Worm (Caenorhabditis elegans): ENCODE data around the gene tbc-18.

tbc-18 gene

ce11 chrX:8368210-8368609 is 10.1 kb upstream of the tbc-18 start:
- TF ChIP-seq hlh-6 (tag; optimal IDR thresholded peaks at IDR 0.05): no peak
- no peak for TF ChIP-seq eyg-1 (tag; optimal IDR thresholded peaks at IDR 0.05)
- no peak for TF ChIP-seq syd-9 (tag; optimal IDR thresholded peaks at IDR 0.05)
- TF ChIP-seq Y22D7AL.16 (tag; optimal IDR thresholded peaks at IDR 0.05): no peak
- TF ChIP-seq ets-4 (tag; optimal IDR thresholded peaks at IDR 0.05): no peak
- TF ChIP-seq nfya-1 (tag; optimal IDR thresholded peaks at IDR 0.05): peak; percentile 70
- TF ChIP-seq pag-3 (tag; optimal IDR thresholded peaks at IDR 0.05; ENCODE audit: borderline replicate concordance): no peak
- no peak for TF ChIP-seq pha-2 (tag; optimal IDR thresholded peaks at IDR 0.05)
- TF ChIP-seq pqm-1 (tag; optimal IDR thresholded peaks at IDR 0.05): no peak
- no peak for TF ChIP-seq tbx-7 (tag; optimal IDR thresholded peaks at IDR 0.05)
- no peak for TF ChIP-seq ceh-30 (tag; optimal IDR thresholded peaks at IDR 0.05)
- no peak for TF ChIP-seq dve-1 (tag; optimal IDR thresholded peaks at IDR 0.05)
- TF ChIP-seq F13H6.1 (tag; optimal IDR thresholded peaks at IDR 0.05): no peak
- TF ChIP-seq ceh-18 (tag; optimal IDR thresholded peaks at IDR 0.05): peak; percentile 3
- TF ChIP-seq pros-1 (tag; optimal IDR thresholded peaks at IDR 0.05): no peak
- no peak for TF ChIP-seq npax-4 (tag; optimal IDR thresholded peaks at IDR 0.05)
- TF ChIP-seq elt-2 (tag; optimal IDR thresholded peaks at IDR 0.05): peak; percentile 70
- no peak for TF ChIP-seq hlh-13 (GFP tag; optimal IDR thresholded peaks at IDR 0.05)
- TF ChIP-seq lim-6 (tag; optimal IDR thresholded peaks at IDR 0.05): no peak
- TF ChIP-seq ceh-2 (tag; optimal IDR thresholded peaks at IDR 0.05): peak; percentile 13
- TF ChIP-seq ttx-3 (tag; optimal IDR thresholded peaks at IDR 0.05): peak; percentile 7
- TF ChIP-seq dmd-4 (tag; optimal IDR thresholded peaks at IDR 0.05; ENCODE audit: borderline replicate concordance): no peak
- TF ChIP-seq unc-86 (tag; optimal IDR thresholded peaks at IDR 0.05): no peak
- TF ChIP-seq rnt-1 (tag; optimal IDR thresholded peaks at IDR 0.05): no peak
- TF ChIP-seq ceh-6 (GFP tag; optimal IDR thresholded peaks at IDR 0.05): no peak
- no peak for TF ChIP-seq che-1 (tag; optimal IDR thresholded peaks at IDR 0.05)
- no peak for TF ChIP-seq ceh-22 (tag; optimal IDR thresholded peaks at IDR 0.05)
- peak; percentile 1 for TF ChIP-seq ztf-16 (tag; optimal IDR thresholded peaks at IDR 0.05)
- TF ChIP-seq hlh-8 (tag; optimal IDR thresholded peaks at IDR 0.05): no peak
- no peak for TF ChIP-seq fkh-10 (GFP tag; optimal IDR thresholded peaks at IDR 0.05)
- no peak for TF ChIP-seq ahr-1 (tag; optimal IDR thresholded peaks at IDR 0.05)
- no peak for TF ChIP-seq unc-55 (GFP tag; optimal IDR thresholded peaks at IDR 0.05)
- TF ChIP-seq mec-3 (tag; optimal IDR thresholded peaks at IDR 0.05; ENCODE audit: borderline replicate concordance): no peak
- TF ChIP-seq sdc-2 (tag; optimal IDR thresholded peaks at IDR 0.05): peak; percentile 57
- TF ChIP-seq gmeb-2 (tag; optimal IDR thresholded peaks at IDR 0.05): no peak
- TF ChIP-seq unc-42 (tag; optimal IDR thresholded peaks at IDR 0.05): peak; percentile 18
- peak; percentile 21 for TF ChIP-seq ceh-34 (tag; optimal IDR thresholded peaks at IDR 0.05)
- TF ChIP-seq sox-2 (GFP tag; IDR thresholded peaks at IDR 0.05): no peak
- peak; percentile 58 for TF ChIP-seq ceh-31 (tag; optimal IDR thresholded peaks at IDR 0.05)
- peak; percentile 59 for TF ChIP-seq ref-2 (tag; optimal IDR thresholded peaks at IDR 0.05)
- no peak; the same call in 1 of the 2 replicates for TF ChIP-seq unc-3 (GFP tag; conservative IDR thresholded peaks at IDR 0.05)
- no peak for TF ChIP-seq unc-3 (tag; optimal IDR thresholded peaks at IDR 0.05)
- TF ChIP-seq K02D7.2 (tag; optimal IDR thresholded peaks at IDR 0.05): no peak
- no peak for TF ChIP-seq ceh-45 (GFP tag; IDR thresholded peaks at IDR 0.05)
- TF ChIP-seq C08G9.2 (tag; optimal IDR thresholded peaks at IDR 0.05): no peak
- TF ChIP-seq fkh-6 (tag; optimal IDR thresholded peaks at IDR 0.05): no peak
- no peak for TF ChIP-seq K09A11.1 (tag; optimal IDR thresholded peaks at IDR 0.05; ENCODE audit: insufficient read depth)
- TF ChIP-seq zip-5 (tag; optimal IDR thresholded peaks at IDR 0.05): no peak
- no peak for TF ChIP-seq ceh-24 (tag; optimal IDR thresholded peaks at IDR 0.05)
- no peak for TF ChIP-seq ama-1 (optimal IDR thresholded peaks at IDR 0.05)
- no peak for TF ChIP-seq sox-4 (tag; optimal IDR thresholded peaks at IDR 0.05)
- TF ChIP-seq lin-11 (tag; optimal IDR thresholded peaks at IDR 0.05): no peak
- no peak for TF ChIP-seq madf-2 (tag; optimal IDR thresholded peaks at IDR 0.05)
- TF ChIP-seq tbx-2 (tag; optimal IDR thresholded peaks at IDR 0.05): peak; percentile 75
- TF ChIP-seq hlh-30 (tag; optimal IDR thresholded peaks at IDR 0.05; ENCODE audit: insufficient read depth): peak; percentile 58
